Fruit fly (Drosophila melanogaster): ENCODE measurements around the gene Rlb1.

Gene Rlb1

DNA sequence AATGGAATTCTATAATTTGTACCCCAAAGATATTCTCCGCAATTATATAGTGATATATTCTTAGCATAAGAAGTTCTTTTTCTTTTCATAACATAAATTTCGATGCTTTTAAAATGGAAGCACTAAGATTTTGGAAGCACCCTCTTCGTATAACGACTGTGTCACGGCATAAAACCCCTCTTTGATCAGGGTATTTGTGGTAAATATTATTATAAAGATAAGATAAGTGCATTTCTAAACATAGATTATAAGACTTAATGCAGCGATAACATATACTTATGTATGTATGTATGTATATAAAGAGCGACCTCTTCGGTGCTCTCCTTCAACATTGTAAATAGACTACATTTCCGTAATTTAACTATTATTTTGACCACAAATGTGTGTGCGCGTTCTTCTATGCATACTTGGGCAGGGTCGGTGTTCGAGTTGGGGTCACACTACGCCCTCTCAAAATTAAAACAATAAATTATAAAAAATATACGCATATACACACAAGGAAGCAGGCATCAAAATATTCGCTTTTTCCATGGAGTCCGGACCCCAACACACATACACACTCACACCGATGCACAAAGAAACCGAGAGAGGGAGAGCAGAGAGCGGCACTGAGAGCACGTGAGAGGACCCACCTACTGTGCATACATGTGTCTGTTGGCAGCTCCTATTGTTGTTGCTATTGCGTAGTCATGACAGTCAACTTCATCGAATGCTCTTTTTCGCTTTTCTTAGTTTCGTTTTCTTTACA, 37.3 kb downstream of the Rlb1 start:
- TF ChIP-seq ttk (optimal IDR thresholded peaks at IDR 0.05) (no peak), Myc (optimal IDR thresholded peaks at IDR 0.05) (no peak), h (optimal IDR thresholded peaks at IDR 0.05) (no peak)

DNA sequence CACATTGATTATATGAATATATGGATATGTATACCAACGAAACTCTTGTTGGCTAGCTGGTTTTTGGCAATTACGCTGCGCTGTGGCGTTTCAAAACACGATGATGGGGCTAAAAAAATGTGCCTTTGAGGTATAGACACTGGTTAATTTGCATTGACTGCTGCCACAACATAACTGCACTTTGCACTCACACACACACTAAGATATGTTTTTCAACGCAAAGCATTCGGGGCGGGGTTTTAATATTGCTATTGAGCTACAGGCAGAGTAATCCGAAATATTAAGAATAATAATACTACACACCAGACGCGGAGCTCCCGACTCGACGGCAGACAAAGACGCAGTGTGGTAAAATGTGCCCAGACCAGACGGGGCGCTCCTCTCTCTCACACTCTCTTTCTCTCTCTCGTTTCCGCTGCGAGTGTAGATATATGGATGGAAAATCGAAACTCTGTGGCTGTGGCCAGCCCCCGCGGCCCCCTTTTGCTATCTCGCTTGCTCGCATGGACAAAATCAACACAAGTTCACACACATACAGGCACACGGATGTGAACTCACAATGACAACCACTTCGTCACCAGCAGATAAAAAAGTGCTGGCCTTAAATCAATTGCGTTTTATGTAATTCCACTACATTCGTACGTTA, 38.0 kb downstream of the Rlb1 start:
- TF ChIP-seq Sin3A (optimal IDR thresholded peaks at IDR 0.05) = no peak
- no peak for TF ChIP-seq psq (optimal IDR thresholded peaks at IDR 0.05)
- peak; percentile 82 for TF ChIP-seq insv (optimal IDR thresholded peaks at IDR 0.05)
- no peak for TF ChIP-seq ttk (optimal IDR thresholded peaks at IDR 0.05)
- TF ChIP-seq Myc (optimal IDR thresholded peaks at IDR 0.05) = no peak

dm6 chr3R:9551659-9552435, 38.7 kb downstream of the Rlb1 start, which contains the start of the genes mura and RnpS1:
Gene mura (minus strand): TSS chr3R:9551806.
Gene RnpS1 (plus strand): TSS chr3R:9552034.
- TF ChIP-seq Sin3A (optimal IDR thresholded peaks at IDR 0.05) (no peak), ttk (optimal IDR thresholded peaks at IDR 0.05) (no peak), Myc (optimal IDR thresholded peaks at IDR 0.05) (no peak), insv (optimal IDR thresholded peaks at IDR 0.05) (no peak), psq (optimal IDR thresholded peaks at IDR 0.05) (no peak), h (optimal IDR thresholded peaks at IDR 0.05) (no peak)

DNA sequence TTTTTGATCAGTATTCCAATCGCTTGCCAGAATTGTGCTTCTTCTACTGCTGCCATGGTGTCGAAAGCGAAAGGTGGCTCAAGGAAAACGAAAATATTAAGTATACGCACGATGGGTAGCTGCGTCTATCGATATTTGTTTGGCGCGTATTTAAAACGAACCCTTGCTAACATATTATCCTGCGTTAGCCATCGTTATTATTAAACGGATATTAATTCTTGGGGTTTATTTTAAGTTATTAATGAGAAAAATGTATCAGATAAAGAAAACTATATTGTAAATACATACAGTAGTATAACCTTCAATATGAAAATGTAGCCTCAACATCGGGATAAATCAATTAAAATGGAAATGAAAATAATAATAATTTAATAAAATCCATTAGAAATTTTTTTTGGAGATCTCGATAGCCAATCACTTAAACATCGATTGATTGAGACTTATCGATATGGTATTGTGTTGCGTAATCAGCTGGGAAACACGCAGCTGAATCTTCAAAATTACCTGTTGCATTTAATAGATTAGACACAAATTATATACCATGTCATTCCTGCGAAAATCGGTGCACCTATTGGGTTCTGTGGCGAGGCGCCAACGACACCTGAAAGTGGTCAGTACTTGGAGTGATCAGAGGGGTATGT, 42.3 kb downstream of the Rlb1 start, which contains the start of the genes CG9386 and BckdhA:
CG9386 (minus strand) TSS at position 75 of the 641 bp plus-strand sequence.
BckdhA (plus strand) TSS at position 452 of the 641 bp plus-strand sequence.
- TF ChIP-seq ttk (optimal IDR thresholded peaks at IDR 0.05) (no peak), psq (optimal IDR thresholded peaks at IDR 0.05) (no peak)

- TF ChIP-seq Sin3A (optimal IDR thresholded peaks at IDR 0.05) = no peak
- no peak for TF ChIP-seq h (optimal IDR thresholded peaks at IDR 0.05)
- TF ChIP-seq psq (optimal IDR thresholded peaks at IDR 0.05) = no peak
- no peak for TF ChIP-seq ttk (optimal IDR thresholded peaks at IDR 0.05)
- no peak for TF ChIP-seq Myc (optimal IDR thresholded peaks at IDR 0.05)
- no peak for TF ChIP-seq insv (optimal IDR thresholded peaks at IDR 0.05)
Measured at dm6 chr3R:9559413-9560014, 46.4 kb downstream of the Rlb1 start, which contains the start of the genes AP-1mu and MBD-like. Gene AP-1mu (minus strand): TSS chr3R:9559525. Gene MBD-like (plus strand): TSS chr3R:9559760.

dm6 chr3R:9561121-9561520, 48.0 kb downstream of the Rlb1 start:
- TF ChIP-seq Sin3A (optimal IDR thresholded peaks at IDR 0.05) = no peak
- no peak for TF ChIP-seq insv (optimal IDR thresholded peaks at IDR 0.05)
- TF ChIP-seq ttk (optimal IDR thresholded peaks at IDR 0.05) = no peak
- TF ChIP-seq Myc (optimal IDR thresholded peaks at IDR 0.05) = no peak
- no peak for TF ChIP-seq h (optimal IDR thresholded peaks at IDR 0.05)
- no peak for TF ChIP-seq psq (optimal IDR thresholded peaks at IDR 0.05)

DNA sequence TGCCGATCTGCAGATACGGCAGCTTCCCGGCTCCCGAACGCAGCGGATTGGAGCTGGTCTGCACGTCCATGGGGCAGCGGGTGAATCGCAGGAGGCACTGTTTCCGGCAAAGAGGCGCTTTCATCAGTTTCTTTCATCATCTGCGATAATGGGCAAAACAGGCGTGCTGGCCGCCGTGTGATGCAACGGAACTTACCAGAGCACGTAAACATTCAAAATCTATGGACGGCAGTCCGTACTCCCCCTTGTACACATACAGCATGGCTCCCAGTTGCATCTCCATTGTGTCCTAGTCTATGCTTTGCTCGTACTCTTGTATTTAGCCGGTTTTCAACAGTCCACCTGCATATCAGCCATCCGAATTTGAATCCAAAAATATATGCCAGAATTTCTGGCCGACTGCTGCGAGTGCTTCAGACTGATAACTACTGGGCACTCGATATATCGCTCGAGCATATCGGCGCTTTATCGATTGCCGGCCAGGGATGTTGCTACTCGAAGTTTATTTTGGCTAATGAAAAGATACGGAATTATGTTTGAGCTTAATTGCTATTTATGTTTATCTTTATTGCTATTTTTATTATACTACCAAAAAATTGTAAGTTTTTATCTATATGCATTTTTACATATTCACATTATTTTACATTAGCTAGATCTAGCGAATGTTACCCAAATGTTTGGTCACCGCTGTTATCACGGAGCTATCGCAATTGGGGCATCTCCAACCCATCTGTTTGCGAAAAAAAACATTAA, 50.3 kb downstream of the Rlb1 start, which contains the start of the genes CG9393 and Vps45:
CG9393 (minus strand) TSS at position 434 of the 753 bp plus-strand sequence.
Vps45 (plus strand) TSS at position 685 of the 753 bp plus-strand sequence.
- TF ChIP-seq Sin3A (optimal IDR thresholded peaks at IDR 0.05) (peak; percentile 6), ttk (optimal IDR thresholded peaks at IDR 0.05) (no peak)
